Fruit fly (Drosophila melanogaster) whole organism, embryonic: ENCODE measurements around the gene CG12995.

Experiments
- Asciz ChIP-seq: fragments of 200-800 bp; sonication (Bioruptor generic); optimal IDR thresholded peaks from 2 replicates; lab custom pipeline; 2017; ENCODE audit warnings: missing biosample characterization, mild to moderate bottlenecking, missing genetic modification characterization, missing genetic modification reagents
- B-H2 ChIP-seq: fragments of 200-800 bp; sonication (Bioruptor generic); optimal IDR thresholded peaks from 2 replicates; lab custom pipeline; 2018; ENCODE audit warnings: missing biosample characterization, mild to moderate bottlenecking, missing genetic modification characterization
- Bdp1 ChIP-seq: fragments of 200-800 bp; sonication (Bioruptor generic); optimal IDR thresholded peaks from 3 replicates; lab custom pipeline; 2016; ENCODE audit warnings: missing biosample characterization, missing genetic modification characterization
- Blimp-1 ChIP-seq: fragments of 200-800 bp; sonication (Bioruptor generic); optimal IDR thresholded peaks from 3 replicates; lab custom pipeline; 2018; ENCODE audit warnings: missing biosample characterization, missing genetic modification characterization, mild to moderate bottlenecking, moderate library complexity, missing genetic modification reagents
- CG10267 ChIP-seq: fragments of 200-800 bp; sonication (Bioruptor generic); optimal IDR thresholded peaks from 2 replicates; lab custom pipeline; 2018; ENCODE audit warnings: missing biosample characterization, mild to moderate bottlenecking, missing genetic modification characterization, moderate library complexity
- CG10274 ChIP-seq: fragments of 200-800 bp; sonication (Bioruptor generic); optimal IDR thresholded peaks from 3 replicates; lab custom pipeline; 2017; ENCODE audit warnings: missing biosample characterization, mild to moderate bottlenecking, missing genetic modification characterization
- CG10321 ChIP-seq: fragments of 200-800 bp; sonication (Bioruptor generic); IDR thresholded peaks from 2 replicates; pipeline ENCODE4 v1.3.6; 2022; ENCODE audit warnings: missing biosample characterization, missing genetic modification characterization
- CG11456 ChIP-seq: fragments of 200-800 bp; sonication (Bioruptor generic); IDR thresholded peaks from 3 replicates; pipeline ENCODE4 v1.3.6; 2022; ENCODE audit warnings: missing biosample characterization, missing genetic modification characterization
- CG12219 ChIP-seq: fragments of 200-800 bp; sonication (Bioruptor generic); optimal IDR thresholded peaks from 3 replicates; lab custom pipeline; 2018; ENCODE audit warnings: missing biosample characterization, mild to moderate bottlenecking, missing genetic modification characterization
- CG12391 ChIP-seq: fragments of 200-800 bp; sonication (Bioruptor generic); optimal IDR thresholded peaks from 3 replicates; lab custom pipeline; 2018; ENCODE audit warnings: missing biosample characterization, mild to moderate bottlenecking, missing genetic modification characterization, moderate library complexity
- CG12744 ChIP-seq: fragments of 200-800 bp; sonication (Bioruptor generic); optimal IDR thresholded peaks from 2 replicates; lab custom pipeline; 2016; ENCODE audit warnings: missing biosample characterization, missing genetic modification characterization
- CG14441 ChIP-seq: fragments of 200-800 bp; sonication (Bioruptor generic); IDR thresholded peaks from 2 replicates; pipeline ENCODE4 v1.3.6; 2022; ENCODE audit warnings: missing biosample characterization, missing genetic modification characterization
- CG15696 ChIP-seq: fragments of 200-800 bp; sonication (Bioruptor generic); optimal IDR thresholded peaks from 2 replicates; lab custom pipeline; 2019; ENCODE audit warnings: missing biosample characterization, mild to moderate bottlenecking, missing genetic modification characterization, moderate library complexity
- CG1603 ChIP-seq: fragments of 200-800 bp; sonication (Bioruptor generic); optimal IDR thresholded peaks from 2 replicates; lab custom pipeline; 2019; ENCODE audit warnings: missing biosample characterization, mild to moderate bottlenecking, missing genetic modification characterization, moderate library complexity
- CG16779 ChIP-seq: fragments of 200-800 bp; sonication (Bioruptor generic); IDR thresholded peaks from 2 replicates; pipeline ENCODE4 v1.3.6; 2022; ENCODE audit warnings: missing biosample characterization, missing genetic modification characterization
- CG17912 ChIP-seq: fragments of 200-800 bp; sonication (Bioruptor generic); optimal IDR thresholded peaks from 2 replicates; lab custom pipeline; 2018; ENCODE audit warnings: missing biosample characterization, mild to moderate bottlenecking, missing genetic modification characterization
- CG18011 ChIP-seq: fragments of 200-800 bp; sonication (Bioruptor generic); optimal IDR thresholded peaks from 2 replicates; lab custom pipeline; 2017; ENCODE audit warnings: missing biosample characterization, missing genetic modification characterization, mild to moderate bottlenecking, moderate library complexity, missing genotype
- CG31388 ChIP-seq: fragments of 200-800 bp; sonication (Bioruptor generic); optimal IDR thresholded peaks from 2 replicates; lab custom pipeline; 2016; ENCODE audit warnings: missing biosample characterization, missing genetic modification characterization
- CG6854 ChIP-seq: fragments of 200-800 bp; sonication (Bioruptor generic); optimal IDR thresholded peaks from 3 replicates; lab custom pipeline; 2017; ENCODE audit warnings: missing biosample characterization, mild to moderate bottlenecking, missing genetic modification characterization
- CG7786 ChIP-seq: fragments of 200-800 bp; sonication (Bioruptor generic); optimal IDR thresholded peaks from 2 replicates; lab custom pipeline; 2016; ENCODE audit warnings: missing biosample characterization, missing genetic modification characterization
- CG8359 ChIP-seq: fragments of 200-800 bp; sonication (Bioruptor generic); optimal IDR thresholded peaks from 2 replicates; lab custom pipeline; 2017; ENCODE audit warnings: missing biosample characterization, mild to moderate bottlenecking, missing genetic modification characterization, borderline replicate concordance
- CG9215 ChIP-seq: fragments of 200-800 bp; sonication (Bioruptor generic); IDR thresholded peaks from 2 replicates; pipeline ENCODE4 v1.3.6; 2022; ENCODE audit warnings: missing biosample characterization, missing genetic modification characterization
- CG9727 ChIP-seq: fragments of 200-800 bp; sonication (Bioruptor generic); optimal IDR thresholded peaks from 3 replicates; lab custom pipeline; 2017; ENCODE audit warnings: missing biosample characterization, mild to moderate bottlenecking, missing genetic modification characterization
- D19B ChIP-seq: fragments of 200-800 bp; sonication (Bioruptor generic); optimal IDR thresholded peaks from 2 replicates; lab custom pipeline; 2017; ENCODE audit warnings: missing biosample characterization, mild to moderate bottlenecking, missing genetic modification characterization
- Deaf1 ChIP-seq: fragments of 200-800 bp; optimal IDR thresholded peaks from 3 replicates; lab custom pipeline; 2019; ENCODE audit warnings: missing biosample characterization, mild to moderate bottlenecking, missing genetic modification characterization, moderate library complexity
- Dip3 ChIP-seq: fragments of 200-800 bp; sonication (Bioruptor generic); optimal IDR thresholded peaks from 3 replicates; lab custom pipeline; 2016; ENCODE audit warnings: missing biosample characterization, missing genetic modification characterization
- E2f1 ChIP-seq: fragments of 200-800 bp; sonication (Bioruptor generic); IDR thresholded peaks from 2 replicates; pipeline ENCODE4 v1.3.6; 2022; ENCODE audit warnings: missing biosample characterization, missing genetic modification characterization
- Lim3 ChIP-seq: fragments of 200-800 bp; sonication (Bioruptor generic); IDR thresholded peaks from 2 replicates; pipeline ENCODE4 v1.3.6; 2022; ENCODE audit warnings: missing biosample characterization, missing genetic modification characterization
- Myb ChIP-seq: fragments of 200-800 bp; sonication (Bioruptor generic); optimal IDR thresholded peaks from 2 replicates; lab custom pipeline; 2016; ENCODE audit warnings: missing biosample characterization, missing genetic modification characterization
- Neu2 ChIP-seq: fragments of 200-800 bp; sonication (Bioruptor generic); optimal IDR thresholded peaks from 3 replicates; lab custom pipeline; 2016; ENCODE audit warnings: missing biosample characterization, missing genetic modification characterization, borderline replicate concordance
- Nf-YB ChIP-seq: fragments of 200-800 bp; sonication (Bioruptor generic); optimal IDR thresholded peaks from 3 replicates; lab custom pipeline; 2019; ENCODE audit warnings: missing biosample characterization, mild to moderate bottlenecking, missing genetic modification characterization, moderate library complexity
- Rx ChIP-seq: fragments of 200-800 bp; sonication (Bioruptor generic); IDR thresholded peaks from 2 replicates; pipeline ENCODE4 v1.3.6; 2022; ENCODE audit warnings: missing biosample characterization, missing genetic modification characterization
- Sin3A ChIP-seq: fragments of >200 bp; optimal IDR thresholded peaks from 2 replicates; lab custom pipeline; 2018
- cad ChIP-seq: fragments of >200 bp; optimal IDR thresholded peaks from 2 replicates; lab custom pipeline; 2017; ENCODE audit warnings: missing biosample characterization, missing genetic modification characterization
- chinmo ChIP-seq: fragments of 200-800 bp; sonication (Bioruptor generic); IDR thresholded peaks from 4 replicates; pipeline ENCODE4 v1.3.6; 2022; ENCODE audit warnings: missing biosample characterization, missing genetic modification characterization; ENCODE audit not compliant: partially characterized antibody
- corto ChIP-seq: fragments of 200-800 bp; sonication (Bioruptor generic); optimal IDR thresholded peaks from 2 replicates; lab custom pipeline; 2016; ENCODE audit warnings: missing biosample characterization, mild to moderate bottlenecking, missing genetic modification characterization, moderate library complexity
- dmrt11E ChIP-seq: fragments of 200-800 bp; sonication (Bioruptor generic); optimal IDR thresholded peaks from 3 replicates; lab custom pipeline; 2018; ENCODE audit warnings: missing biosample characterization, mild to moderate bottlenecking, missing genetic modification characterization, moderate library complexity
- emc ChIP-seq: fragments of 200-800 bp; sonication (Bioruptor generic); optimal IDR thresholded peaks from 2 replicates; lab custom pipeline; 2016; ENCODE audit warnings: missing biosample characterization, missing genetic modification characterization
- fd3F ChIP-seq: fragments of 200-800 bp; sonication (Bioruptor generic); optimal IDR thresholded peaks from 2 replicates; lab custom pipeline; 2018; ENCODE audit warnings: missing biosample characterization, mild to moderate bottlenecking, missing genetic modification characterization, moderate library complexity
- inv ChIP-seq: fragments of 200-800 bp; sonication (Bioruptor generic); IDR thresholded peaks from 2 replicates; pipeline ENCODE4 v1.3.6; 2022; ENCODE audit warnings: missing biosample characterization, missing genetic modification characterization; ENCODE audit not compliant: partially characterized antibody
- klu ChIP-seq: fragments of 200-800 bp; sonication (Bioruptor generic); IDR thresholded peaks from 2 replicates; pipeline ENCODE4 v1.3.6; 2022; ENCODE audit warnings: missing biosample characterization, missing genetic modification characterization
- knrl ChIP-seq: fragments of 200-800 bp; sonication (Bioruptor generic); IDR thresholded peaks from 3 replicates; pipeline ENCODE4 v1.3.6; 2022; ENCODE audit warnings: missing biosample characterization, missing genetic modification characterization; ENCODE audit not compliant: partially characterized antibody
- lov ChIP-seq, 2 experiments: fragments of 200-800 bp in 1 of 2; fragments of >200 bp in 1 of 2; sonication (Bioruptor generic) in 1 of 2; IDR thresholded peaks in 1 of 2; optimal IDR thresholded peaks in 1 of 2; 2 replicates in 1 of 2; 3 replicates in 1 of 2; pipeline versions ENCODE4 v1.3.6 to Lab custom; 2017 to 2022; ENCODE audit warnings: missing biosample characterization in 1 of 2, missing genetic modification characterization in 1 of 2
- pb ChIP-seq: fragments of 200-800 bp; sonication (Bioruptor generic); optimal IDR thresholded peaks from 3 replicates; lab custom pipeline; 2016; ENCODE audit warnings: missing biosample characterization, missing genetic modification characterization
- scrt ChIP-seq: fragments of 200-800 bp; sonication (Bioruptor generic); optimal IDR thresholded peaks from 2 replicates; lab custom pipeline; 2018; ENCODE audit warnings: missing biosample characterization, mild to moderate bottlenecking, missing genetic modification characterization, moderate library complexity
- sisA ChIP-seq: fragments of 200-800 bp; sonication (Bioruptor generic); IDR thresholded peaks from 2 replicates; pipeline ENCODE4 v1.3.6; 2022; ENCODE audit warnings: missing biosample characterization, missing genetic modification characterization
- sob ChIP-seq: fragments of 200-800 bp; sonication (Bioruptor generic); IDR thresholded peaks from 2 replicates; pipeline ENCODE4 v1.3.6; 2022; ENCODE audit warnings: missing biosample characterization, missing genetic modification characterization
- tio ChIP-seq: fragments of 200-800 bp; sonication (Bioruptor generic); optimal IDR thresholded peaks from 2 replicates; lab custom pipeline; 2017; ENCODE audit warnings: missing biosample characterization, missing genetic modification characterization, inconsistent platforms
- usp ChIP-seq: fragments of >200 bp; optimal IDR thresholded peaks from 2 replicates; lab custom pipeline; 2017; ENCODE audit warnings: missing biosample characterization, missing genetic modification characterization
- vvl ChIP-seq: fragments of 200-800 bp; sonication (Bioruptor generic); IDR thresholded peaks from 2 replicates; pipeline ENCODE4 v1.3.6; 2022; ENCODE audit warnings: missing biosample characterization, missing genetic modification characterization

CG12995 gene

dm6 chrX:17170484-17170944, 39.3 kb downstream of the CG12995 start (continued):
- TF ChIP-seq CG8359 (GFP tag; lab: Kevin White, UChicago), result no peak
- TF ChIP-seq CG18011 (GFP tag; lab: Kevin White, UChicago), result no peak
- no peak for TF ChIP-seq CG12219
- TF ChIP-seq E2f1 (GFP tag; lab: Robert Waterston, UW), result 0 out of 2 replicates have a peak, but pooled peaks have one; percentile 32
- TF ChIP-seq Blimp-1 (GFP tag; lab: Kevin White, UChicago), result peak; percentile 2
- no peak for TF ChIP-seq D19B (GFP tag; lab: Kevin White, UChicago)
- TF ChIP-seq CG16779 (GFP tag; lab: Robert Waterston, UW), result no peak
- TF ChIP-seq Asciz, result no peak
- TF ChIP-seq CG10267 (tag; lab: Kevin White, UChicago), result peak; percentile 21
- peak; percentile 50 for TF ChIP-seq fd3F (GFP tag; lab: Kevin White, UChicago)
- TF ChIP-seq Neu2, result no peak
- TF ChIP-seq Deaf1 (tag; lab: Kevin White, UChicago), result peak; percentile 13
- no peak for TF ChIP-seq Lim3 (GFP tag; lab: Robert Waterston, UW)
- TF ChIP-seq sisA (GFP tag; lab: Robert Waterston, UW), result no peak; the same call in 1 of the 2 replicates
- no peak for TF ChIP-seq CG17912 (GFP tag; lab: Kevin White, UChicago)
- no peak for TF ChIP-seq cad
- TF ChIP-seq tio (GFP tag; lab: Kevin White, UChicago), result no peak
- no peak for TF ChIP-seq CG31388
- no peak for TF ChIP-seq Sin3A (lab: Kevin White, UChicago)
- peak; percentile 3 for TF ChIP-seq Nf-YB (GFP tag; lab: Kevin White, UChicago)
- no peak for TF ChIP-seq Dip3 (GFP tag; lab: Kevin White, UChicago)
- peak; percentile 49; the same call in 1 of the 2 replicates for TF ChIP-seq sob
- TF ChIP-seq Myb, result no peak
- no peak for TF ChIP-seq pb (GFP tag; lab: Kevin White, UChicago)
- no peak for TF ChIP-seq B-H2 (GFP tag; lab: Kevin White, UChicago)
- TF ChIP-seq CG6854, result peak; percentile 57
- no peak for TF ChIP-seq lov (optimal IDR thresholded peaks at IDR 0.05; lab: Kevin White, UChicago)
- no peak for TF ChIP-seq lov (GFP tag; IDR thresholded peaks at IDR 0.05; lab: Robert Waterston, UW)
- no peak for TF ChIP-seq CG9215 (GFP tag; lab: Robert Waterston, UW)
- TF ChIP-seq scrt (GFP tag; lab: Kevin White, UChicago), result peak; percentile 20
- TF ChIP-seq klu (GFP tag; lab: Robert Waterston, UW), result no peak
- no peak for TF ChIP-seq CG10321 (GFP tag; lab: Robert Waterston, UW)
- no peak for TF ChIP-seq knrl (GFP tag; lab: Robert Waterston, UW)
- no peak for TF ChIP-seq dmrt11E (tag; lab: Kevin White, UChicago)
- TF ChIP-seq Bdp1 (GFP tag; lab: Kevin White, UChicago), result no peak
- no peak for TF ChIP-seq CG10274 (GFP tag; lab: Kevin White, UChicago)
- TF ChIP-seq CG12744 (GFP tag; lab: Kevin White, UChicago), result no peak
- no peak for TF ChIP-seq CG15696
- TF ChIP-seq inv (GFP tag; lab: Robert Waterston, UW), result no peak
- no peak for TF ChIP-seq corto
- TF ChIP-seq usp (GFP tag; lab: Kevin White, UChicago), result no peak
- no peak for TF ChIP-seq CG11456
- no peak for TF ChIP-seq chinmo
- no peak for TF ChIP-seq emc
- TF ChIP-seq CG12391 (tag; lab: Kevin White, UChicago), result peak; percentile 39
- TF ChIP-seq CG14441 (GFP tag; lab: Robert Waterston, UW), result peak; percentile 49; the same call in 1 of the 2 replicates
- TF ChIP-seq vvl (GFP tag; lab: Robert Waterston, UW), result peak; percentile 58; the same call in 1 of the 2 replicates
- TF ChIP-seq CG9727 (GFP tag; lab: Kevin White, UChicago), result peak; percentile 43
- no peak for TF ChIP-seq CG7786 (GFP tag; lab: Kevin White, UChicago)
- TF ChIP-seq CG1603 (tag; lab: Kevin White, UChicago), result no peak
- TF ChIP-seq Rx, result no peak
